Worm (Caenorhabditis elegans) whole organism, L1 larva: ENCODE results near the gene nhr-28.

Experiments
- C34B4.2 ChIP-seq: sonication (generic microtip); optimal IDR thresholded peaks from 2 replicates; lab custom pipeline; 2017; ENCODE audit warnings: mild to moderate bottlenecking, missing genetic modification characterization, missing compliant biosample characterization
- aly-2 ChIP-seq: fragments of 150-350 bp; optimal IDR thresholded peaks from 2 replicates; lab custom pipeline; 2014; ENCODE audit warnings: missing biosample characterization, missing genetic modification characterization
- ces-1 ChIP-seq: fragments of 150-350 bp; optimal IDR thresholded peaks from 2 replicates; lab custom pipeline; 2014; ENCODE audit warnings: missing biosample characterization, missing genetic modification reagents, missing genetic modification characterization
- hlh-4 ChIP-seq: sonication (generic microtip); optimal IDR thresholded peaks from 2 replicates; lab custom pipeline; 2016; ENCODE audit warnings: mild to moderate bottlenecking, missing genetic modification characterization, missing compliant biosample characterization
- jun-1 ChIP-seq: fragments of 150-350 bp; optimal IDR thresholded peaks from 2 replicates; lab custom pipeline; 2014; ENCODE audit warnings: missing biosample characterization, missing genetic modification reagents, missing genetic modification characterization
- nhr-237 ChIP-seq: fragments of 150-350 bp; optimal IDR thresholded peaks from 2 replicates; lab custom pipeline; 2014; ENCODE audit warnings: missing biosample characterization, missing genetic modification characterization
- nhr-28 ChIP-seq: fragments of 150-350 bp; optimal IDR thresholded peaks from 2 replicates; lab custom pipeline; 2014; ENCODE audit warnings: missing biosample characterization, missing genetic modification characterization
- nhr-76 ChIP-seq: sonication (generic microtip); optimal IDR thresholded peaks from 2 replicates; lab custom pipeline; 2017; ENCODE audit warnings: missing biosample characterization, missing genetic modification characterization
- nhr-77 ChIP-seq: fragments of 150-350 bp; optimal IDR thresholded peaks from 2 replicates; lab custom pipeline; 2014; ENCODE audit warnings: missing biosample characterization, missing genetic modification characterization
- vab-15 ChIP-seq: sonication (generic microtip); optimal IDR thresholded peaks from 2 replicates; lab custom pipeline; 2017; ENCODE audit warnings: missing genotype, mild to moderate bottlenecking, missing genetic modification characterization, missing compliant biosample characterization
- ztf-11 ChIP-seq, 2 experiments: sonication (generic microtip); optimal IDR thresholded peaks; 2 replicates each; lab custom pipeline; 2016 to 2017; ENCODE audit warnings: missing genetic modification characterization in 2 of 2, missing biosample characterization in 1 of 2, missing compliant biosample characterization in 1 of 2

DNA sequence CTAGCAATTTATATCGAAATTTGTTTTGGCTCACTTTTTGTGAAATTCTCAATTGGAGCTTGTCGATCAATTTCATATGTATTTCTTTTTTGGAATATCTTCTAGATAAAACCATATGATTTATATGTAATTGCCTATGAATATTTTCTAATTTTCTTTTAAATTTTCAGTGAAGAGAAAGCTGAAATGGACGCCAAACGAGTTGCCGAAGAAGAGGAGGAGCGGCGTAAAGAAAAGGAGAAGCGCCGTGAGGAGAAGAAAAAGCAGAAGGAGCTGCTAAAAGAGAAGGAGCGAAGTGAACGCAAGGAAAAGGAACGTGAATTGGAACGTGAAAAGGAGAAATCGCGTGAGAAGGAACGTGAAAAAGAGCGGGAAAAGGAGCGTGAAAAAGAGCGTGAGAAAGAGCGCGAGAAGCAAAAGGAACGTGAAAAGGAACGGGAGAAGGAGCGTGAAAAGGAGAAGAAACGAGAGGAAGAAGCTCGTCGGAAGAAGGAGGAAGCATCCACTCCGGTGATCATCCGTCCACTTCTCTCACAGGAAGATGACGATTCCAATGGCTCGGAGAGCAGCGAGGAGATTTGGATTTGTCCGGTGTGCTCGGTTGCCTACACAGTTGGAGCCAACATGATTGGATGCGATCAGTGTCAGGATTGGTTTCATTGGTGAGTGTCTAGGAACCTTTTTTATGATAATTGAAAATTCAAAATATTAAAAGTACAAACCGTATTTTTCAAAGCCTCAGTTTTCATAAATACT lies 10.7 kb upstream of the nhr-28 start:
- TF ChIP-seq nhr-77 (tag; lab: Kevin White, UChicago) (no peak), nhr-237 (tag; lab: Kevin White, UChicago) (no peak), aly-2 (tag; lab: Kevin White, UChicago) (no peak), vab-15 (tag; lab: Kevin White, UChicago) (no peak), hlh-4 (no peak), ztf-11 (tag; optimal IDR thresholded peaks at IDR 0.05; lab: Kevin White, UChicago) (no peak), ces-1 (no peak), nhr-28 (no peak), C34B4.2 (tag; lab: Kevin White, UChicago) (no peak), nhr-76 (tag; lab: Kevin White, UChicago) (no peak), jun-1 (no peak)
